Worm (Caenorhabditis elegans) whole organism, L1 larva: ENCODE measurements around the gene R10E12.2.

Source experiments
- C16A3.4 ChIP-seq: fragments of 150-350 bp; optimal IDR thresholded peaks from 2 replicates; lab custom pipeline; 2014; ENCODE audit warnings: missing biosample characterization, missing genetic modification characterization
- ces-1 ChIP-seq: fragments of 150-350 bp; optimal IDR thresholded peaks from 2 replicates; lab custom pipeline; 2014; ENCODE audit warnings: missing biosample characterization, missing genetic modification reagents, missing genetic modification characterization
- dpl-1 ChIP-seq, 3 experiments: fragments of 150-350 bp in 2 of 3; sonication (generic microtip) in 1 of 3; optimal IDR thresholded peaks; 2 replicates each; lab custom pipeline; 2014 to 2017; ENCODE audit warnings: missing biosample characterization in 3 of 3, missing genetic modification characterization in 3 of 3, missing genetic modification reagents in 3 of 3
- jun-1 ChIP-seq: fragments of 150-350 bp; optimal IDR thresholded peaks from 2 replicates; lab custom pipeline; 2014; ENCODE audit warnings: missing biosample characterization, missing genetic modification reagents, missing genetic modification characterization
- lir-3 ChIP-seq: sonication (generic microtip); optimal IDR thresholded peaks from 2 replicates; lab custom pipeline; 2016; ENCODE audit warnings: mild to moderate bottlenecking, missing genetic modification characterization, moderate library complexity, missing compliant biosample characterization; ENCODE audit not compliant: poor library complexity
- mep-1 ChIP-seq: fragments of 150-350 bp; optimal IDR thresholded peaks from 2 replicates; lab custom pipeline; 2014; ENCODE audit warnings: missing biosample characterization, missing genetic modification characterization
- nhr-11 ChIP-seq: fragments of 150-350 bp; optimal IDR thresholded peaks from 2 replicates; lab custom pipeline; 2014; ENCODE audit warnings: missing biosample characterization, missing genetic modification characterization
- rnt-1 ChIP-seq: sonication (generic microtip); optimal IDR thresholded peaks from 2 replicates; lab custom pipeline; 2016; ENCODE audit warnings: mild to moderate bottlenecking, missing genetic modification characterization, moderate library complexity, missing compliant biosample characterization
- unc-30 ChIP-seq: sonication (generic microtip); optimal IDR thresholded peaks from 2 replicates; lab custom pipeline; 2017; ENCODE audit warnings: missing biosample characterization, missing genetic modification characterization
- unc-62 ChIP-seq: fragments of 150-350 bp; optimal IDR thresholded peaks from 2 replicates; lab custom pipeline; 2014; ENCODE audit warnings: missing biosample characterization, missing genetic modification reagents, missing genetic modification characterization
- ztf-11 ChIP-seq, 2 experiments: sonication (generic microtip); optimal IDR thresholded peaks; 2 replicates each; lab custom pipeline; 2016 to 2017; ENCODE audit warnings: missing genetic modification characterization in 2 of 2, missing biosample characterization in 1 of 2, missing compliant biosample characterization in 1 of 2

- no peak for TF ChIP-seq mep-1 (tag; lab: Kevin White, UChicago)
- TF ChIP-seq rnt-1 (tag; lab: Kevin White, UChicago) = no peak
- no peak for TF ChIP-seq unc-30
- no peak for TF ChIP-seq ces-1 (GFP tag; lab: Kevin White, UChicago)
- no peak for TF ChIP-seq nhr-11
- no peak for TF ChIP-seq jun-1
- no peak for TF ChIP-seq dpl-1 (GFP tag; optimal IDR thresholded peaks at IDR 0.05; lab: Kevin White, UChicago)
- TF ChIP-seq lir-3 (tag; lab: Kevin White, UChicago) = no peak
- TF ChIP-seq unc-62 = no peak
- TF ChIP-seq ztf-11 (tag; optimal IDR thresholded peaks at IDR 0.05; lab: Kevin White, UChicago) = no peak
- no peak for TF ChIP-seq C16A3.4 (tag; lab: Kevin White, UChicago)
Measured at ce11 chrIII:9984604-9985003, 10.9 kb upstream of the R10E12.2 start.
